Worm (Caenorhabditis elegans) whole organism, early embryonic: ENCODE results near the gene Y40H7A.10.

ENCODE experiments used
- B0310.2 ChIP-seq: sonication (generic microtip); optimal IDR thresholded peaks from 2 replicates; lab custom pipeline; 2016; ENCODE audit warnings: mild to moderate bottlenecking, missing genetic modification characterization, missing compliant biosample characterization
- F13C5.2 ChIP-seq: sonication (generic microtip); optimal IDR thresholded peaks from 2 replicates; lab custom pipeline; 2017; ENCODE audit warnings: mild to moderate bottlenecking, missing genetic modification characterization, inconsistent platforms, missing compliant biosample characterization
- aly-1 ChIP-seq: sonication (generic microtip); optimal IDR thresholded peaks from 2 replicates; lab custom pipeline; 2016; ENCODE audit warnings: missing genetic modification characterization, missing compliant biosample characterization
- ama-1 ChIP-seq: fragments of 150-350 bp; optimal IDR thresholded peaks from 2 replicates; lab custom pipeline; 2014
- ceh-13 ChIP-seq: fragments of 200-800 bp; sonication (Bioruptor generic); optimal IDR thresholded peaks from 2 replicates; lab custom pipeline; 2018; ENCODE audit warnings: mild to moderate bottlenecking, missing genetic modification characterization, missing compliant biosample characterization
- ceh-36 ChIP-seq: sonication (generic microtip); optimal IDR thresholded peaks from 2 replicates; lab custom pipeline; 2016; ENCODE audit warnings: missing genetic modification characterization, inconsistent platforms, missing compliant biosample characterization
- ets-7 ChIP-seq: sonication (generic microtip); optimal IDR thresholded peaks from 2 replicates; lab custom pipeline; 2016; ENCODE audit warnings: missing genotype, missing genetic modification characterization, missing compliant biosample characterization
- flt-1 ChIP-seq: fragments of 200-800 bp; sonication (Bioruptor generic); IDR thresholded peaks from 2 replicates; pipeline ENCODE4 v1.3.6; 2022; ENCODE audit warnings: missing genetic modification characterization, missing compliant biosample characterization
- hmbx-1 ChIP-seq: sonication (generic microtip); optimal IDR thresholded peaks from 2 replicates; lab custom pipeline; 2016; ENCODE audit warnings: mild to moderate bottlenecking, missing genetic modification characterization, missing compliant biosample characterization
- hmg-4 ChIP-seq: fragments of 200-800 bp; sonication (Bioruptor generic); optimal IDR thresholded peaks from 2 replicates; lab custom pipeline; 2018; ENCODE audit warnings: mild to moderate bottlenecking, missing genetic modification characterization, missing compliant biosample characterization
- hnd-1 ChIP-seq: sonication (generic microtip); optimal IDR thresholded peaks from 2 replicates; lab custom pipeline; 2016; ENCODE audit warnings: missing genetic modification characterization, missing compliant biosample characterization
- pes-1 ChIP-seq: fragments of 200-800 bp; sonication (Bioruptor generic); IDR thresholded peaks from 2 replicates; pipeline ENCODE4 v1.3.6; 2022; ENCODE audit warnings: missing genetic modification reagents, missing genetic modification characterization, missing compliant biosample characterization
- scrt-1 ChIP-seq: fragments of 200-800 bp; sonication (Bioruptor generic); IDR thresholded peaks from 2 replicates; pipeline ENCODE4 v1.3.6; 2022; ENCODE audit warnings: missing genetic modification characterization, missing compliant biosample characterization
- sea-1 ChIP-seq: fragments of 200-800 bp; sonication (Bioruptor generic); conservative IDR thresholded peaks from 2 replicates; pipeline ENCODE4 v1.3.6; 2022; ENCODE audit warnings: missing genetic modification characterization, missing compliant biosample characterization
- tbx-11 ChIP-seq: fragments of 200-800 bp; sonication (Bioruptor generic); IDR thresholded peaks from 2 replicates; pipeline ENCODE4 v1.3.6; 2022; ENCODE audit warnings: missing genetic modification characterization, missing compliant biosample characterization
- tbx-37 ChIP-seq: fragments of 200-800 bp; sonication (Bioruptor generic); conservative IDR thresholded peaks from 2 replicates; pipeline ENCODE4 v1.3.6; 2022; ENCODE audit warnings: missing genetic modification reagents, missing genetic modification characterization, missing compliant biosample characterization
- tra-4 ChIP-seq: sonication (generic microtip); optimal IDR thresholded peaks from 2 replicates; lab custom pipeline; 2017; ENCODE audit warnings: missing genetic modification characterization, missing compliant biosample characterization

Gene Y40H7A.10

ce11 chrIV:15234943-15235605, 19.7 kb upstream of the Y40H7A.10 start, which contains the start of gene pkd-2:
Gene pkd-2 (minus strand): TSS chrIV:15234993.
- TF ChIP-seq flt-1 (GFP tag; lab: Robert Waterston, UW) (no peak), ceh-13 (GFP tag; lab: Kevin White, UChicago) (no peak), tbx-11 (no peak), sea-1 (GFP tag; lab: Robert Waterston, UW) (no peak), hmg-4 (no peak), pes-1 (no peak), B0310.2 (tag; lab: Kevin White, UChicago) (no peak), hmbx-1 (tag; lab: Kevin White, UChicago) (no peak), F13C5.2 (no peak), hnd-1 (tag; lab: Kevin White, UChicago) (no peak), scrt-1 (GFP tag; lab: Robert Waterston, UW) (no peak), aly-1 (tag; lab: Kevin White, UChicago) (no peak), ama-1 (lab: Kevin White, UChicago) (no peak), tbx-37 (GFP tag; lab: Robert Waterston, UW) (no peak), ets-7 (tag; lab: Kevin White, UChicago) (no peak), tra-4 (no peak), ceh-36 (tag; lab: Kevin White, UChicago) (no peak)

- no peak for TF ChIP-seq B0310.2 (tag; lab: Kevin White, UChicago)
- no peak for TF ChIP-seq F13C5.2
- TF ChIP-seq tbx-11 = no peak
- TF ChIP-seq sea-1 (GFP tag; lab: Robert Waterston, UW) = no peak
- TF ChIP-seq flt-1 (GFP tag; lab: Robert Waterston, UW) = no peak
- no peak for TF ChIP-seq tra-4
Measured at ce11 chrIV:15234272-15234671, 18.9 kb upstream of the Y40H7A.10 start.

ce11 chrIV:15220253-15220652, 4.9 kb upstream of the Y40H7A.10 start, which contains the start of gene Y40H7A.11:
Gene Y40H7A.11 (minus strand): TSS chrIV:15220353.
- no peak for TF ChIP-seq tbx-37 (GFP tag; lab: Robert Waterston, UW)
- no peak for TF ChIP-seq aly-1 (tag; lab: Kevin White, UChicago)
- no peak for TF ChIP-seq sea-1 (GFP tag; lab: Robert Waterston, UW)
- no peak for TF ChIP-seq B0310.2 (tag; lab: Kevin White, UChicago)
- no peak for TF ChIP-seq F13C5.2
- no peak for TF ChIP-seq hmg-4
- no peak for TF ChIP-seq ama-1 (lab: Kevin White, UChicago)
- TF ChIP-seq scrt-1 (GFP tag; lab: Robert Waterston, UW) = no peak
- no peak for TF ChIP-seq tbx-11
- no peak for TF ChIP-seq hmbx-1 (tag; lab: Kevin White, UChicago)
- TF ChIP-seq pes-1 = no peak
- TF ChIP-seq ets-7 (tag; lab: Kevin White, UChicago) = no peak
- no peak for TF ChIP-seq flt-1 (GFP tag; lab: Robert Waterston, UW)
- TF ChIP-seq ceh-13 (GFP tag; lab: Kevin White, UChicago) = no peak

- no peak for TF ChIP-seq B0310.2 (tag; lab: Kevin White, UChicago)
- no peak for TF ChIP-seq flt-1 (GFP tag; lab: Robert Waterston, UW)
Measured at ce11 chrIV:15214694-15215093, 703 bp downstream of the Y40H7A.10 start.

- TF ChIP-seq ets-7 (tag; lab: Kevin White, UChicago) (no peak), ceh-36 (tag; lab: Kevin White, UChicago) (no peak), ama-1 (lab: Kevin White, UChicago) (no peak), F13C5.2 (no peak), aly-1 (tag; lab: Kevin White, UChicago) (no peak), hmbx-1 (tag; lab: Kevin White, UChicago) (no peak)
Measured at ce11 chrIV:15210482-15210881, 4.9 kb downstream of the Y40H7A.10 start.

- TF ChIP-seq tbx-11 (no peak), hmg-4 (no peak), B0310.2 (tag; lab: Kevin White, UChicago) (no peak), pes-1 (no peak), tra-4 (no peak), F13C5.2 (no peak), tbx-37 (GFP tag; lab: Robert Waterston, UW) (no peak), hnd-1 (tag; lab: Kevin White, UChicago) (no peak), hmbx-1 (tag; lab: Kevin White, UChicago) (no peak), flt-1 (GFP tag; lab: Robert Waterston, UW) (no peak), sea-1 (GFP tag; lab: Robert Waterston, UW) (no peak)
Measured at ce11 chrIV:15206649-15207048, 8.7 kb downstream of the Y40H7A.10 start.

- TF ChIP-seq ets-7 (tag; lab: Kevin White, UChicago) (no peak), tbx-37 (GFP tag; lab: Robert Waterston, UW) (no peak), tbx-11 (no peak), tra-4 (no peak), ceh-36 (tag; lab: Kevin White, UChicago) (no peak), flt-1 (GFP tag; lab: Robert Waterston, UW) (no peak), scrt-1 (GFP tag; lab: Robert Waterston, UW) (no peak), pes-1 (no peak)
Measured at ce11 chrIV:15202923-15203322, 12.5 kb downstream of the Y40H7A.10 start, which contains the start of gene sra-30. Gene sra-30 (minus strand): TSS chrIV:15203023.

- TF ChIP-seq pes-1 (peak; percentile 81), tbx-37 (GFP tag; lab: Robert Waterston, UW) (peak; percentile 70), flt-1 (GFP tag; lab: Robert Waterston, UW) (0 out of 2 replicates have a peak, but pooled peaks have one; percentile 35), sea-1 (GFP tag; lab: Robert Waterston, UW) (0 out of 2 replicates have a peak, but pooled peaks have one; percentile 64), scrt-1 (GFP tag; lab: Robert Waterston, UW) (0 out of 2 replicates have a peak, but pooled peaks have one; percentile 15)
Measured at ce11 chrIV:15189450-15189849, 25.9 kb downstream of the Y40H7A.10 start.
